Fruit fly (Drosophila melanogaster): ENCODE measurements around the gene Rala.

Rala gene

dm6 chrX:3748248-3748647 lies 28.8 kb upstream of the Rala start (continued):
- TF ChIP-seq Nf-YA (GFP tag; IDR thresholded peaks at IDR 0.05) (peak; percentile 22; the same call in 1 of the 2 replicates), D19A (tag; optimal IDR thresholded peaks at IDR 0.05) (peak; percentile 70), bsh (GFP tag; optimal IDR thresholded peaks at IDR 0.05) (peak; percentile 64 to 88), psq (GFP tag; optimal IDR thresholded peaks at IDR 0.05) (no peak), HLH54F (GFP tag; optimal IDR thresholded peaks at IDR 0.05) (no peak), vnd (GFP tag; IDR thresholded peaks at IDR 0.05; ENCODE audit: partially characterized antibody) (no peak), Gsc (GFP tag; IDR thresholded peaks at IDR 0.05) (no peak), ttk (GFP tag; IDR thresholded peaks at IDR 0.05) (no peak; the same call in 1 of the 2 replicates), cwo (GFP tag; optimal IDR thresholded peaks at IDR 0.05) (peak; percentile 70), CG2712 (tag; optimal IDR thresholded peaks at IDR 0.05) (peak; percentile 76), Xbp1 (GFP tag; optimal IDR thresholded peaks at IDR 0.05) (peak; percentile 54), ERR (GFP tag; optimal IDR thresholded peaks at IDR 0.05) (no peak), lilli (GFP tag; optimal IDR thresholded peaks at IDR 0.05) (peak; percentile 61), CG15479 (GFP tag; optimal IDR thresholded peaks at IDR 0.05) (no peak), CG6689 (GFP tag; IDR thresholded peaks at IDR 0.05) (peak; percentile 80), Elba2 (GFP tag; optimal IDR thresholded peaks at IDR 0.05) (no peak), Ssrp (tag; optimal IDR thresholded peaks at IDR 0.05) (peak; percentile 62), Mad (GFP tag; optimal IDR thresholded peaks at IDR 0.05) (no peak), prd (optimal IDR thresholded peaks at IDR 0.05) (no peak), prd (GFP tag; IDR thresholded peaks at IDR 0.05) (peak; percentile 65), MTF-1 (GFP tag; optimal IDR thresholded peaks at IDR 0.05; ENCODE audit: borderline replicate concordance) (no peak), Bgb (GFP tag; IDR thresholded peaks at IDR 0.05; ENCODE audit: partially characterized antibody) (no peak), CG31224 (GFP tag; IDR thresholded peaks at IDR 0.05) (peak; percentile 19; the same call in 1 of the 2 replicates), wdn (GFP tag; IDR thresholded peaks at IDR 0.05) (peak; percentile 51; the same call in 1 of the 2 replicates), CG12155 (GFP tag; optimal IDR thresholded peaks at IDR 0.05) (peak; percentile 44), Hsf (GFP tag; optimal IDR thresholded peaks at IDR 0.05) (peak; percentile 47), CG2120 (GFP tag; optimal IDR thresholded peaks at IDR 0.05) (peak; percentile 69), CG12659 (GFP tag; optimal IDR thresholded peaks at IDR 0.05) (peak; percentile 74), CG11696 (GFP tag; IDR thresholded peaks at IDR 0.05) (peak; percentile 86), kay (GFP tag; optimal IDR thresholded peaks at IDR 0.05) (peak; percentile 16), mld (GFP tag; IDR thresholded peaks at IDR 0.05; ENCODE audit: partially characterized antibody) (no peak), BEAF-32 (GFP tag; optimal IDR thresholded peaks at IDR 0.05) (no peak), CG6765 (GFP tag; optimal IDR thresholded peaks at IDR 0.05) (peak; percentile 63), dysf (GFP tag; IDR thresholded peaks at IDR 0.05) (peak; percentile 69; the same call in 2 of the 3 replicates), sens-2 (GFP tag; IDR thresholded peaks at IDR 0.05) (peak; percentile 34; the same call in 1 of the 2 replicates), CG8765 (GFP tag; IDR thresholded peaks at IDR 0.05) (no peak), chm (GFP tag; IDR thresholded peaks at IDR 0.05) (no peak), CG17802 (tag; optimal IDR thresholded peaks at IDR 0.05) (no peak), ems (GFP tag; optimal IDR thresholded peaks at IDR 0.05) (no peak), CG13296 (GFP tag; optimal IDR thresholded peaks at IDR 0.05) (peak; percentile 74), CG11247 (GFP tag; IDR thresholded peaks at IDR 0.05) (no peak), fd102C (GFP tag; optimal IDR thresholded peaks at IDR 0.05) (no peak), Lim3 (GFP tag; IDR thresholded peaks at IDR 0.05) (no peak), Pdp1 (GFP tag; optimal IDR thresholded peaks at IDR 0.05) (peak in 1 of 2 experiments; percentile 16), abd-A (tag; optimal IDR thresholded peaks at IDR 0.05) (no peak), ara (GFP tag; IDR thresholded peaks at IDR 0.05) (no peak), CG12769 (tag; optimal IDR thresholded peaks at IDR 0.05) (peak; percentile 74), pan (optimal IDR thresholded peaks at IDR 0.05) (no peak), pan (GFP tag; optimal IDR thresholded peaks at IDR 0.05 in 1 of 2, IDR thresholded peaks at IDR 0.05 in 1 of 2) (peak in 1 of 2 experiments; percentile 68), tna (GFP tag; IDR thresholded peaks at IDR 0.05; ENCODE audit: partially characterized antibody) (no peak), CG18764 (GFP tag; optimal IDR thresholded peaks at IDR 0.05) (no peak)
